Worm (Caenorhabditis elegans) whole organism, L4 larva: ENCODE data around the gene Y54F10AM.8.
A peak's percentile ranks its signal among the peaks of the same experiment; 100 is the strongest.

Source experiments
- D1046.2 ChIP-seq: fragments of 200-800 bp; sonication (Bioruptor generic); IDR thresholded peaks from 2 replicates; pipeline ENCODE4 v1.3.6; 2022; ENCODE audit warnings: missing genetic modification characterization, missing compliant biosample characterization
- F26F4.8 ChIP-seq: fragments of 200-800 bp; sonication (Bioruptor generic); conservative IDR thresholded peaks from 2 replicates; pipeline ENCODE4 v1.3.6; 2022; ENCODE audit warnings: missing genetic modification characterization, missing compliant biosample characterization
- F37D6.2 ChIP-seq: sonication (generic microtip); optimal IDR thresholded peaks from 2 replicates; lab custom pipeline; 2016; ENCODE audit warnings: mild to moderate bottlenecking, missing genetic modification characterization, missing compliant biosample characterization
- F49E8.2 ChIP-seq: sonication (generic microtip); optimal IDR thresholded peaks from 2 replicates; lab custom pipeline; 2016; ENCODE audit warnings: missing compliant biosample characterization, mild to moderate bottlenecking, missing genetic modification characterization, borderline replicate concordance
- R02D3.7 ChIP-seq: fragments of 150-350 bp; sonication (generic microtip); optimal IDR thresholded peaks from 3 replicates; lab custom pipeline; 2014; ENCODE audit warnings: missing biosample characterization, missing genetic modification characterization
- Y105C5A.15 ChIP-seq: fragments of 200-800 bp; sonication (Bioruptor generic); IDR thresholded peaks from 2 replicates; pipeline ENCODE4 v1.3.6; 2022; ENCODE audit warnings: missing genetic modification characterization, missing compliant biosample characterization
- Y5F2A.4 ChIP-seq: fragments of 200-800 bp; sonication (Bioruptor generic); optimal IDR thresholded peaks from 2 replicates; lab custom pipeline; 2018; ENCODE audit warnings: mild to moderate bottlenecking, missing genetic modification characterization, missing compliant biosample characterization
- Y75B8A.6 ChIP-seq: fragments of 200-800 bp; sonication (Bioruptor generic); IDR thresholded peaks from 2 replicates; pipeline ENCODE4 v1.3.6; 2022; ENCODE audit warnings: missing genetic modification reagents, missing genetic modification characterization, missing compliant biosample characterization
- ZK337.2 ChIP-seq: fragments of 200-800 bp; sonication (Bioruptor generic); IDR thresholded peaks from 2 replicates; pipeline ENCODE4 v1.3.6; 2022; ENCODE audit warnings: missing genetic modification reagents, missing genetic modification characterization, missing compliant biosample characterization
- aha-1 ChIP-seq: fragments of 150-350 bp; peaks from one replicate; lab custom pipeline; 2014; ENCODE audit warnings: missing biosample characterization, missing genetic modification characterization
- arid-1 ChIP-seq: fragments of 200-800 bp; sonication (Bioruptor generic); conservative IDR thresholded peaks from 2 replicates; pipeline ENCODE4 v1.3.6; 2022; ENCODE audit warnings: missing genetic modification reagents, missing genetic modification characterization, missing compliant biosample characterization
- ceh-20 ChIP-seq: fragments of 200-800 bp; sonication (Bioruptor generic); IDR thresholded peaks from 2 replicates; pipeline ENCODE4 v1.3.6; 2022; ENCODE audit warnings: missing genetic modification reagents, missing genetic modification characterization, missing compliant biosample characterization
- cey-2 ChIP-seq: sonication (generic microtip); optimal IDR thresholded peaks from 3 replicates; lab custom pipeline; 2017; ENCODE audit warnings: missing genetic modification characterization, mild to moderate bottlenecking, missing compliant biosample characterization, antibody characterized with exemption, borderline replicate concordance; ENCODE audit not compliant: insufficient read depth
- ctbp-1 ChIP-seq: fragments of 200-800 bp; sonication (Bioruptor generic); IDR thresholded peaks from 2 replicates; pipeline ENCODE4 v1.3.6; 2022; ENCODE audit warnings: missing genetic modification reagents, missing genetic modification characterization, missing compliant biosample characterization
- daf-12 ChIP-seq: fragments of 150-350 bp; optimal IDR thresholded peaks from 2 replicates; lab custom pipeline; 2014; ENCODE audit warnings: missing biosample characterization, missing genetic modification reagents, missing genetic modification characterization
- daf-19 ChIP-seq: fragments of 200-800 bp; sonication (Bioruptor generic); conservative IDR thresholded peaks from 2 replicates; pipeline ENCODE4 v1.3.6; 2022; ENCODE audit warnings: missing genetic modification characterization, missing compliant biosample characterization
- daf-8 ChIP-seq: fragments of 200-800 bp; sonication (Bioruptor generic); IDR thresholded peaks from 2 replicates; pipeline ENCODE4 v1.3.6; 2022; ENCODE audit warnings: missing genetic modification characterization, missing compliant biosample characterization
- dmd-6 ChIP-seq: fragments of 200-800 bp; sonication (Bioruptor generic); IDR thresholded peaks from 2 replicates; pipeline ENCODE4 v1.3.6; 2022; ENCODE audit warnings: missing genetic modification reagents, missing genetic modification characterization, missing compliant biosample characterization
- dmd-8 ChIP-seq: fragments of 200-800 bp; sonication (Bioruptor generic); IDR thresholded peaks from 2 replicates; pipeline ENCODE4 v1.3.6; 2022; ENCODE audit warnings: missing genetic modification characterization, missing compliant biosample characterization
- dpl-1 ChIP-seq: fragments of 150-350 bp; optimal IDR thresholded peaks from 2 replicates; lab custom pipeline; 2014; ENCODE audit warnings: missing biosample characterization, missing genetic modification reagents, missing genetic modification characterization
- duxl-1 ChIP-seq: sonication (generic microtip); optimal IDR thresholded peaks from 2 replicates; lab custom pipeline; 2016; ENCODE audit warnings: mild to moderate bottlenecking, missing genetic modification characterization, moderate library complexity, missing compliant biosample characterization; ENCODE audit not compliant: poor library complexity
- dve-1 ChIP-seq: sonication (generic microtip); optimal IDR thresholded peaks from 2 replicates; lab custom pipeline; 2017; ENCODE audit warnings: antibody characterized with exemption, mild to moderate bottlenecking, missing genetic modification characterization, missing compliant biosample characterization; ENCODE audit not compliant: insufficient read depth
- egl-43 ChIP-seq: fragments of 200-800 bp; sonication (Bioruptor generic); IDR thresholded peaks from 2 replicates; pipeline ENCODE4 v1.3.6; 2022; ENCODE audit warnings: missing genetic modification reagents, missing genetic modification characterization, missing compliant biosample characterization
- fkh-10 ChIP-seq: fragments of 150-350 bp; optimal IDR thresholded peaks from 2 replicates; lab custom pipeline; 2014; ENCODE audit warnings: missing biosample characterization, missing genetic modification reagents, missing genetic modification characterization
- fos-1 ChIP-seq: fragments of 150-350 bp; optimal IDR thresholded peaks from 2 replicates; lab custom pipeline; 2014; ENCODE audit warnings: missing biosample characterization, missing genetic modification characterization
- hif-1 ChIP-seq, 2 experiments: sonication (generic microtip); optimal IDR thresholded peaks; 2 replicates each; lab custom pipeline; 2016 to 2017; ENCODE audit warnings: missing compliant biosample characterization in 2 of 2, missing genetic modification characterization in 2 of 2, missing genetic modification reagents in 2 of 2, missing genotype in 2 of 2, mild to moderate bottlenecking in 1 of 2
- lim-7 ChIP-seq: fragments of 200-800 bp; sonication (Bioruptor generic); IDR thresholded peaks from 2 replicates; pipeline ENCODE4 v1.3.6; 2022; ENCODE audit warnings: missing genetic modification characterization, missing compliant biosample characterization
- lin-39 ChIP-seq: fragments of 150-350 bp; optimal IDR thresholded peaks from 2 replicates; lab custom pipeline; 2014; ENCODE audit warnings: missing biosample characterization, missing genetic modification reagents, missing genetic modification characterization
- lsy-2 ChIP-seq, 2 experiments: fragments of 150-350 bp in 1 of 2; sonication (generic microtip) in 1 of 2; optimal IDR thresholded peaks; 2 replicates each; lab custom pipeline; 2014 to 2017; ENCODE audit warnings: missing biosample characterization in 2 of 2, missing genetic modification characterization in 2 of 2
- mep-1 ChIP-seq: fragments of 150-350 bp; sonication (generic microtip); optimal IDR thresholded peaks from 3 replicates; lab custom pipeline; 2014; ENCODE audit warnings: missing biosample characterization, missing genetic modification characterization
- mxl-3 ChIP-seq: fragments of 200-800 bp; sonication (Bioruptor generic); optimal IDR thresholded peaks from 2 replicates; lab custom pipeline; 2018; ENCODE audit warnings: mild to moderate bottlenecking, missing genetic modification characterization, missing compliant biosample characterization
- nhr-10 ChIP-seq: fragments of 150-350 bp; optimal IDR thresholded peaks from 2 replicates; lab custom pipeline; 2014; ENCODE audit warnings: missing biosample characterization, missing genetic modification characterization
- nhr-11 ChIP-seq: fragments of 150-350 bp; optimal IDR thresholded peaks from 2 replicates; lab custom pipeline; 2014; ENCODE audit warnings: missing biosample characterization, missing genetic modification characterization
- nhr-111 ChIP-seq: fragments of 200-800 bp; sonication (Bioruptor generic); optimal IDR thresholded peaks from 2 replicates; lab custom pipeline; 2018; ENCODE audit warnings: mild to moderate bottlenecking, missing genetic modification characterization, missing compliant biosample characterization
- nhr-28 ChIP-seq: fragments of 150-350 bp; optimal IDR thresholded peaks from 2 replicates; lab custom pipeline; 2014; ENCODE audit warnings: missing biosample characterization, missing genetic modification characterization
- nhr-42 ChIP-seq: fragments of 200-800 bp; sonication (Bioruptor generic); IDR thresholded peaks from 2 replicates; pipeline ENCODE4 v1.3.6; 2022; ENCODE audit warnings: missing genetic modification characterization, missing compliant biosample characterization
- nhr-76 ChIP-seq: fragments of 150-350 bp; optimal IDR thresholded peaks from 2 replicates; lab custom pipeline; 2014; ENCODE audit warnings: missing biosample characterization, missing genetic modification characterization
- pha-4 ChIP-seq, 2 experiments: fragments of 150-350 bp in 1 of 2; fragments of 200-800 bp in 1 of 2; sonication (Bioruptor generic) in 1 of 2; IDR thresholded peaks in 1 of 2; optimal IDR thresholded peaks in 1 of 2; 2 replicates each; pipeline versions ENCODE4 v1.3.6 to Lab custom; 2014 to 2022; ENCODE audit warnings: missing genetic modification characterization in 2 of 2, missing genetic modification reagents in 2 of 2, missing biosample characterization in 1 of 2, missing compliant biosample characterization in 1 of 2
- saeg-2 ChIP-seq: fragments of 200-800 bp; sonication (Bioruptor generic); IDR thresholded peaks from 2 replicates; pipeline ENCODE4 v1.3.6; 2022; ENCODE audit warnings: missing genetic modification reagents, missing genetic modification characterization, missing compliant biosample characterization
- set-16 ChIP-seq: fragments of 200-800 bp; sonication (Bioruptor generic); IDR thresholded peaks from 2 replicates; pipeline ENCODE4 v1.3.6; 2022; ENCODE audit warnings: missing genetic modification reagents, missing genetic modification characterization, missing compliant biosample characterization
- snpc-1.2 ChIP-seq: fragments of 200-800 bp; sonication (Bioruptor generic); IDR thresholded peaks from 2 replicates; pipeline ENCODE4 v1.3.6; 2022; ENCODE audit warnings: missing genetic modification reagents, missing genetic modification characterization, missing compliant biosample characterization
- spr-1 ChIP-seq: sonication (generic microtip); optimal IDR thresholded peaks from 2 replicates; lab custom pipeline; 2016; ENCODE audit warnings: mild to moderate bottlenecking, missing genetic modification characterization, missing compliant biosample characterization
- tag-97 ChIP-seq: fragments of 200-800 bp; sonication (Bioruptor generic); IDR thresholded peaks from 2 replicates; pipeline ENCODE4 v1.3.6; 2022; ENCODE audit warnings: missing genetic modification characterization, missing compliant biosample characterization
- unc-130 ChIP-seq: sonication (generic microtip); optimal IDR thresholded peaks from 2 replicates; lab custom pipeline; 2016; ENCODE audit warnings: missing genetic modification reagents, missing genetic modification characterization, missing compliant biosample characterization
- vab-7 ChIP-seq: fragments of 200-800 bp; sonication (Bioruptor generic); IDR thresholded peaks from 2 replicates; pipeline ENCODE4 v1.3.6; 2022; ENCODE audit warnings: missing genetic modification reagents, missing genetic modification characterization, missing compliant biosample characterization
- zfp-2 ChIP-seq: sonication (generic microtip); optimal IDR thresholded peaks from 2 replicates; lab custom pipeline; 2016; ENCODE audit warnings: mild to moderate bottlenecking, missing genetic modification characterization, missing compliant biosample characterization
- zfp-3 ChIP-seq: fragments of 200-800 bp; sonication (Bioruptor generic); conservative IDR thresholded peaks from 2 replicates; pipeline ENCODE4 v1.3.6; 2022; ENCODE audit warnings: missing genetic modification reagents, missing genetic modification characterization, missing compliant biosample characterization

The Y54F10AM.8 gene

DNA sequence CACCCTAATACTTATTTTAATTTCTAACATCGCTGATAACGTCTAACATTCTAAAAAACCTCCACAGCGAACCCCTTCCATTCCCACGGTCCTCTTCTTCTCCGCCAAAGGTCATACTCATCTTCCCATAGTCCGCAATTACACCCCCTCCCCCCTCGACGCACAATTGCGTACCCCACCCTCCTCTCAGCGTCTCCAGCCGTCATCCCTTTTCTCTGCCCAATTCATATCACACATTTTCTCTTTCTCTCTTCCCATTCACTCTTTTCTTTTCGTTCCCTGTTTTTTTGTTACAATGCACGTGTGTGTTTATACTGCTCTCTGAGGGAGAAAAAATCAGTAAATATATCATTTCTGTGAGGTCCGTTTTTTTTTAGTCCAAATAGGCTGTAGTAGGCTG is 35.9 kb downstream of the Y54F10AM.8 start (continued):
- no peak for TF ChIP-seq Y105C5A.15 (GFP tag; lab: Robert Waterston, UW)
- 0 out of 2 replicates have a peak, but pooled peaks have one; percentile 23 for TF ChIP-seq arid-1
- TF ChIP-seq set-16 (GFP tag; lab: Robert Waterston, UW), result peak; percentile 38; the same call in 1 of the 2 replicates
- no peak for TF ChIP-seq saeg-2
- TF ChIP-seq nhr-42 (GFP tag; lab: Robert Waterston, UW), result no peak
- TF ChIP-seq daf-12 (tag; lab: Kevin White, UChicago), result no peak
- peak in 1 of 2 experiments; percentile 73 for TF ChIP-seq lsy-2 (tag; optimal IDR thresholded peaks at IDR 0.05; lab: Kevin White, UChicago)
- TF ChIP-seq D1046.2, result no peak
- no peak for TF ChIP-seq F49E8.2
- no peak for TF ChIP-seq ctbp-1
- peak; percentile 70 for TF ChIP-seq nhr-28
- peak; percentile 85 for TF ChIP-seq mep-1 (tag; lab: Kevin White, UChicago)
- no peak for TF ChIP-seq vab-7
- peak; percentile 53 for TF ChIP-seq dve-1 (tag; lab: Kevin White, UChicago)
- TF ChIP-seq F37D6.2 (tag; lab: Kevin White, UChicago), result no peak
- no peak for TF ChIP-seq snpc-1.2 (GFP tag; lab: Robert Waterston, UW)
- TF ChIP-seq dpl-1 (GFP tag; lab: Kevin White, UChicago), result peak; percentile 57
- TF ChIP-seq ceh-20 (GFP tag; lab: Robert Waterston, UW), result 0 out of 2 replicates have a peak, but pooled peaks have one; percentile 37
- no peak for TF ChIP-seq zfp-2 (tag; lab: Kevin White, UChicago)
- TF ChIP-seq mxl-3 (GFP tag; lab: Kevin White, UChicago), result peak; percentile 87
- no peak for TF ChIP-seq fkh-10 (GFP tag; lab: Kevin White, UChicago)
- no peak for TF ChIP-seq fos-1 (tag; lab: Kevin White, UChicago)
- TF ChIP-seq egl-43 (GFP tag; lab: Robert Waterston, UW), result peak; percentile 48; the same call in 1 of the 2 replicates
- TF ChIP-seq tag-97 (GFP tag; lab: Robert Waterston, UW), result no peak
- TF ChIP-seq dmd-6 (GFP tag; lab: Robert Waterston, UW), result peak; percentile 37
- TF ChIP-seq Y75B8A.6 (GFP tag; lab: Robert Waterston, UW), result no peak
- TF ChIP-seq lim-7 (GFP tag; lab: Robert Waterston, UW), result 0 out of 2 replicates have a peak, but pooled peaks have one; percentile 12
- TF ChIP-seq nhr-11 (tag; lab: Kevin White, UChicago), result no peak
- TF ChIP-seq nhr-111 (GFP tag; lab: Kevin White, UChicago), result no peak
- no peak for TF ChIP-seq zfp-3 (GFP tag; lab: Robert Waterston, UW)
- TF ChIP-seq dmd-8 (GFP tag; lab: Robert Waterston, UW), result no peak
- peak in 1 of 2 experiments; percentile 80 for TF ChIP-seq hif-1 (tag; optimal IDR thresholded peaks at IDR 0.05; lab: Kevin White, UChicago)
- no peak for TF ChIP-seq Y5F2A.4 (GFP tag; lab: Kevin White, UChicago)
- no peak for TF ChIP-seq cey-2 (tag; lab: Kevin White, UChicago)
- no peak; the same call in 1 of the 2 replicates for TF ChIP-seq pha-4 (GFP tag; IDR thresholded peaks at IDR 0.05; lab: Robert Waterston, UW)
- peak; percentile 72 for TF ChIP-seq pha-4 (tag; optimal IDR thresholded peaks at IDR 0.05; lab: Kevin White, UChicago)
- TF ChIP-seq spr-1 (tag; lab: Kevin White, UChicago), result no peak
- no peak for TF ChIP-seq nhr-76 (tag; lab: Kevin White, UChicago)
- TF ChIP-seq F26F4.8 (GFP tag; lab: Robert Waterston, UW), result no peak
- TF ChIP-seq daf-19 (GFP tag; lab: Robert Waterston, UW), result no peak
- TF ChIP-seq ZK337.2, result peak; percentile 40; the same call in 1 of the 2 replicates
- no peak for TF ChIP-seq unc-130
- TF ChIP-seq aha-1 (tag; lab: Kevin White, UChicago), result peak; percentile 26
- no peak for TF ChIP-seq lin-39 (tag; lab: Kevin White, UChicago)
- no peak for TF ChIP-seq R02D3.7 (tag; lab: Kevin White, UChicago)
- no peak for TF ChIP-seq daf-8 (GFP tag; lab: Robert Waterston, UW)
- no peak for TF ChIP-seq nhr-10 (tag; lab: Kevin White, UChicago)
- no peak for TF ChIP-seq duxl-1 (tag; lab: Kevin White, UChicago)
